Fruit fly (Drosophila melanogaster): ENCODE results near the gene CG11698.

DNA sequence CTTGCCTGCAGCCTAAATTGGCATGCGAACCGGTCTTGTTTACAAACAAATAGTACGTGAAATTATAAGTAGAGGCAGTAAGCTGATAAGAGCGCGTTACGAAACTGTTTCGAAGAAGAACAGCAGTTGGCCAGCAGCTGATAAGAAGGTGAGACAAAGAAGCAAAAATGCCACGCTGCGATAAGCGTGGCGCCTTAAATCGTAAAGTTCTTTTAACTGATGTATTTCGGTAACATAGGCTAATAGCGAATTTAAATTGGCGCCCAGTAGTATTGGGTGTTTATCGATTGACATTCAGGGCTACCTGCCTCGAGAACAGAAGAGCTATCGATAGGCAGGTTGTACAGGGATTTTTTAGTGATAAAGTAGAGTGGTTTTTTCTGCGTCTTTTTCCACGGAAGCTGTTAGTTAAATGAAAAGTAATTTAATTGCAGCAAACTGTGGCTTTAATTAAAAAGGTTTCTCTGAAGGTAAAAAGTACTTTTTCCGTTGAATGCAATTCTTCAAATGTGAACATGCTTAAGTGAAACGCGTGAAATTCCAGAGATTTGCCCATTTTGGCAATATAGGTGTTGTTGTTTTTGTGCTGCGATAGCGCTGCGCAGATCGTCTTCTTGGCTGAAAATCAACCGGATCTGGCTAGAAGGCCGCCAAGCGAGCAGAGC lies 44.8 kb downstream of the CG11698 start, which contains the start of gene stck:
- TF ChIP-seq Pif1A (GFP tag; optimal IDR thresholded peaks at IDR 0.05) (no peak), CG15710 (tag; optimal IDR thresholded peaks at IDR 0.05) (no peak), CG13204 (GFP tag; optimal IDR thresholded peaks at IDR 0.05) (no peak), CG12605 (GFP tag; IDR thresholded peaks at IDR 0.05) (no peak), CG10348 (GFP tag; IDR thresholded peaks at IDR 0.05) (no peak), Ets98B (GFP tag; IDR thresholded peaks at IDR 0.05) (no peak), D1 (tag; optimal IDR thresholded peaks at IDR 0.05) (no peak)
